Fruit fly (Drosophila melanogaster): ENCODE results near the gene CG43221.
A peak's percentile ranks its signal among the peaks of the same experiment; 100 is the strongest.

The CG43221 gene

dm6 chr2L:17497108-17497507 is 11.6 kb downstream of the CG43221 start, which contains the start of gene qua:
Gene qua, minus strand, starts transcription at chr2L:17497208.
- peak; percentile 41 for TF ChIP-seq CG32006 (GFP tag; optimal IDR thresholded peaks at IDR 0.05)
- TF ChIP-seq CG31627 (GFP tag; optimal IDR thresholded peaks at IDR 0.05) = peak; percentile 9
- peak; percentile 7 for TF ChIP-seq Sox14 (GFP tag; optimal IDR thresholded peaks at IDR 0.05)
- no peak for TF ChIP-seq Sox102F (GFP tag; optimal IDR thresholded peaks at IDR 0.05)
- peak; percentile 9 for TF ChIP-seq net (GFP tag; optimal IDR thresholded peaks at IDR 0.05)
- TF ChIP-seq Met (GFP tag; optimal IDR thresholded peaks at IDR 0.05) = peak; percentile 25
- peak; percentile 20 for TF ChIP-seq Eip78C (GFP tag)
- peak; percentile 26 for TF ChIP-seq Hr39 (GFP tag; optimal IDR thresholded peaks at IDR 0.05)
- no peak for TF ChIP-seq CG16779 (tag; optimal IDR thresholded peaks at IDR 0.05)
- no peak for TF ChIP-seq Smox (GFP tag; optimal IDR thresholded peaks at IDR 0.05)

- TF ChIP-seq CG16779 (tag; optimal IDR thresholded peaks at IDR 0.05) (no peak), vri (GFP tag; optimal IDR thresholded peaks at IDR 0.05) (no peak), Ets21C (GFP tag; optimal IDR thresholded peaks at IDR 0.05) (no peak), CG9139 (GFP tag; optimal IDR thresholded peaks at IDR 0.05) (no peak), Eip78C (GFP tag) (no peak), Hr39 (GFP tag; optimal IDR thresholded peaks at IDR 0.05) (no peak)
These were observed 13.2 kb downstream of the CG43221 start, which contains the start of gene CG15142 for dm6 chr2L:17498721-17499120. Gene CG15142, minus strand, starts transcription at chr2L:17498821.

dm6 chr2L:17500946-17501451 is 15.4 kb downstream of the CG43221 start, which contains the start of the genes mEFTs and Dhc36C:
Gene mEFTs, minus strand, starts transcription at chr2L:17501106.
Gene Dhc36C, plus strand, starts transcription at chr2L:17501401.
- TF ChIP-seq Ets21C (GFP tag; optimal IDR thresholded peaks at IDR 0.05) (no peak), dac (GFP tag; optimal IDR thresholded peaks at IDR 0.05) (no peak), CG6808 (GFP tag; optimal IDR thresholded peaks at IDR 0.05) (no peak), achi (GFP tag; optimal IDR thresholded peaks at IDR 0.05) (peak; percentile 96)

dm6 chr2L:17514090-17514715 is 28.6 kb downstream of the CG43221 start:
- no peak for TF ChIP-seq fkh (GFP tag; optimal IDR thresholded peaks at IDR 0.05)
- TF ChIP-seq CG6854 (GFP tag; optimal IDR thresholded peaks at IDR 0.05) = no peak
- TF ChIP-seq ss (GFP tag; optimal IDR thresholded peaks at IDR 0.05) = peak in 1 of 2 experiments; percentile 55
- TF ChIP-seq Gug (GFP tag; IDR thresholded peaks at IDR 0.05) = no peak
- TF ChIP-seq CG34406 (GFP tag; optimal IDR thresholded peaks at IDR 0.05) = peak; percentile 38
- peak; percentile 43 for TF ChIP-seq Sox102F (GFP tag; optimal IDR thresholded peaks at IDR 0.05)
- TF ChIP-seq Hr39 (GFP tag; optimal IDR thresholded peaks at IDR 0.05) = peak; percentile 57
- TF ChIP-seq CG6792 (GFP tag; optimal IDR thresholded peaks at IDR 0.05) = peak; percentile 56
- peak; percentile 46 for TF ChIP-seq CG8632 (GFP tag; optimal IDR thresholded peaks at IDR 0.05)
- peak; percentile 53 for TF ChIP-seq CG10669 (GFP tag; optimal IDR thresholded peaks at IDR 0.05)
- TF ChIP-seq CG11902 (GFP tag; optimal IDR thresholded peaks at IDR 0.05) = peak; percentile 1
- TF ChIP-seq dsx (GFP tag; optimal IDR thresholded peaks at IDR 0.05; ENCODE audit: poor library complexity, severe bottlenecking) = no peak
- no peak for TF ChIP-seq CG6276 (GFP tag; optimal IDR thresholded peaks at IDR 0.05)
- peak; percentile 46 for TF ChIP-seq acj6 (GFP tag; optimal IDR thresholded peaks at IDR 0.05)
- TF ChIP-seq CG1621 (tag; optimal IDR thresholded peaks at IDR 0.05) = no peak
- no peak for TF ChIP-seq net (GFP tag; optimal IDR thresholded peaks at IDR 0.05)
- TF ChIP-seq fd59A (GFP tag; optimal IDR thresholded peaks at IDR 0.05) = peak; percentile 22
- TF ChIP-seq Eip75B (GFP tag; optimal IDR thresholded peaks at IDR 0.05) = peak; percentile 44
- TF ChIP-seq CG11762 (GFP tag; optimal IDR thresholded peaks at IDR 0.05; ENCODE audit: insufficient read depth) = peak; percentile 21
- TF ChIP-seq achi (GFP tag; optimal IDR thresholded peaks at IDR 0.05) = peak; percentile 44
- peak; percentile 7 for TF ChIP-seq CG9139 (GFP tag; optimal IDR thresholded peaks at IDR 0.05)
- peak; percentile 9 for TF ChIP-seq CG32006 (GFP tag; optimal IDR thresholded peaks at IDR 0.05)
- TF ChIP-seq Ets21C (GFP tag; optimal IDR thresholded peaks at IDR 0.05) = peak; percentile 38
- peak; percentile 53 for TF ChIP-seq CG6808 (GFP tag; optimal IDR thresholded peaks at IDR 0.05)
- peak; percentile 3 for TF ChIP-seq Sox15 (GFP tag; optimal IDR thresholded peaks at IDR 0.05)
- TF ChIP-seq svp (GFP tag) = peak; percentile 87
- TF ChIP-seq Eip78C (GFP tag) = no peak
- TF ChIP-seq Eip93F (GFP tag; optimal IDR thresholded peaks at IDR 0.05) = no peak
- TF ChIP-seq CG31627 (GFP tag; optimal IDR thresholded peaks at IDR 0.05) = peak; percentile 60
- no peak for TF ChIP-seq CG8119 (GFP tag; IDR thresholded peaks at IDR 0.05)
- no peak for TF ChIP-seq eg (GFP tag; IDR thresholded peaks at IDR 0.05)
- TF ChIP-seq Smox (GFP tag; optimal IDR thresholded peaks at IDR 0.05) = peak; percentile 63
- TF ChIP-seq pdm3 (GFP tag; optimal IDR thresholded peaks at IDR 0.05) = peak; percentile 33
- TF ChIP-seq vri (GFP tag; optimal IDR thresholded peaks at IDR 0.05) = peak; percentile 40
- TF ChIP-seq salr (GFP tag; optimal IDR thresholded peaks at IDR 0.05) = no peak
- TF ChIP-seq Sox14 (GFP tag; optimal IDR thresholded peaks at IDR 0.05) = no peak
- peak; percentile 14 for TF ChIP-seq Blimp-1 (GFP tag; optimal IDR thresholded peaks at IDR 0.05)
- no peak for TF ChIP-seq Lpt (GFP tag; optimal IDR thresholded peaks at IDR 0.05)
